Fruit fly (Drosophila melanogaster) whole organism, adult: ENCODE measurements around the gene CG10804.

Experiments used
- CG11617 ChIP-seq: fragments of 200-800 bp; sonication (Bioruptor generic); optimal IDR thresholded peaks from 2 replicates; lab custom pipeline; 2017; ENCODE audit warnings: mild to moderate bottlenecking, missing biosample characterization, missing genetic modification reagents, missing genetic modification characterization
- CG14711 ChIP-seq: fragments of 200-800 bp; sonication (Bioruptor generic); optimal IDR thresholded peaks from 2 replicates; lab custom pipeline; 2018; ENCODE audit warnings: missing biosample characterization, mild to moderate bottlenecking, missing genetic modification characterization, moderate library complexity
- CG5204 ChIP-seq: fragments of 200-800 bp; sonication (Bioruptor generic); optimal IDR thresholded peaks from 2 replicates; lab custom pipeline; 2016; ENCODE audit warnings: missing biosample characterization, missing genetic modification characterization
- Clk ChIP-seq: fragments of 200-800 bp; sonication (Bioruptor generic); optimal IDR thresholded peaks from 2 replicates; lab custom pipeline; 2017; ENCODE audit warnings: missing biosample characterization, missing genetic modification characterization
- cnc ChIP-seq, 2 experiments: fragments of >200 bp; optimal IDR thresholded peaks; 2 replicates each; lab custom pipeline; 2017
- ovo ChIP-seq: fragments of 200-800 bp; sonication (Bioruptor generic); optimal IDR thresholded peaks from 2 replicates; lab custom pipeline; 2016; ENCODE audit warnings: missing biosample characterization, missing genetic modification characterization

DNA sequence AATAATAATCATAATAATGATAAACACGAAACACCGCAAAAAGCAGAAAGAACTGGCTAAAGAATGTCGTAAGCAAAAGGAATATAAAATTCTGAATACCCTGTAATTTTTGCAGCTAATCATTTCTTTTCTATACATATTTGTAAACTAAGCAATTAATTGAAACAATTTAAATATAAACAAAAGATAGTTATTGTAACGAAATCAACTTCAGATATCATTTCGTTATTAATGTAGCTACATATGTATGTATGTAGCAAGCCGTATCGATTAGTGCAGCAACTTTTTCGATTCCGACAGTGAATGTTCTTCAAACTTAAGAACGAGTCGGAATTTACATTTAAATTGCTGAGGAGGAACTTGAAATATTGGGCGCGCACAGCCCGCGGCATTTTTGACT, 8.5 kb downstream of the CG10804 start:
- TF ChIP-seq cnc (optimal IDR thresholded peaks at IDR 0.05; lab: Kevin White, UChicago) (no peak), CG14711 (tag; lab: Kevin White, UChicago) (no peak), CG11617 (GFP tag; lab: Kevin White, UChicago) (no peak), CG5204 (no peak), Clk (GFP tag; lab: Kevin White, UChicago) (no peak), ovo (GFP tag; lab: Kevin White, UChicago) (no peak)
